Worm (Caenorhabditis elegans): Measurements from ENCODE around the gene F08G12.11.
A peak's percentile ranks its signal among the peaks of the same experiment; 100 is the strongest.

F08G12.11 gene

ce11 chrX:11266711-11267110 is 48.7 kb downstream of the F08G12.11 start, which contains the start of gene C03A3.9 (continued):
- TF ChIP-seq F57C9.4 (tag; optimal IDR thresholded peaks at IDR 0.05) (no peak), efl-1 (GFP tag; optimal IDR thresholded peaks at IDR 0.05) (no peak), madf-10 (tag; optimal IDR thresholded peaks at IDR 0.05) (no peak), chd-7 (tag; optimal IDR thresholded peaks at IDR 0.05) (no peak)

ce11 chrX:11264715-11265114 is 50.7 kb downstream of the F08G12.11 start:
- TF ChIP-seq ceh-40 (GFP tag; IDR thresholded peaks at IDR 0.05) (no peak), nhr-80 (tag; optimal IDR thresholded peaks at IDR 0.05) (peak; percentile 92), ets-4 (GFP tag; optimal IDR thresholded peaks at IDR 0.05) (peak; percentile 33), C06A6.2 (GFP tag; conservative IDR thresholded peaks at IDR 0.05) (no peak), atf-7 (tag; optimal IDR thresholded peaks at IDR 0.05) (no peak), tlf-1 (GFP tag; optimal IDR thresholded peaks at IDR 0.05) (no peak), him-1 (tag; optimal IDR thresholded peaks at IDR 0.05) (no peak), ceh-79 (tag; optimal IDR thresholded peaks at IDR 0.05) (no peak), ztf-3 (GFP tag; optimal IDR thresholded peaks at IDR 0.05) (no peak), sdz-38 (tag; optimal IDR thresholded peaks at IDR 0.05) (no peak)
